Worm (Caenorhabditis elegans) whole organism, mixed stage, embryonic: Measurements from ENCODE around the gene ndub-11.

Experiments
- ceh-39 ChIP-seq: fragments of 150-350 bp; optimal IDR thresholded peaks from 2 replicates; lab custom pipeline; 2014; ENCODE audit warnings: missing biosample characterization, missing genetic modification characterization
- ham-2 ChIP-seq: fragments of 200-800 bp; sonication (Bioruptor generic); optimal IDR thresholded peaks from 2 replicates; lab custom pipeline; 2018; ENCODE audit warnings: mild to moderate bottlenecking, missing genetic modification characterization, missing compliant biosample characterization
- lin-32 ChIP-seq: fragments of 200-800 bp; sonication (Bioruptor generic); optimal IDR thresholded peaks from 2 replicates; lab custom pipeline; 2018; ENCODE audit warnings: mild to moderate bottlenecking, missing genetic modification characterization, missing compliant biosample characterization
- mab-5 ChIP-seq: fragments of 150-350 bp; optimal IDR thresholded peaks from 2 replicates; lab custom pipeline; 2014; ENCODE audit warnings: missing biosample characterization, missing genetic modification characterization
- nhr-76 ChIP-seq: sonication (generic microtip); optimal IDR thresholded peaks from 2 replicates; lab custom pipeline; 2017; ENCODE audit warnings: missing biosample characterization, missing genetic modification characterization
- snpc-4 ChIP-seq: fragments of 150-350 bp; optimal IDR thresholded peaks from 2 replicates; lab custom pipeline; 2014; ENCODE audit warnings: missing biosample characterization, missing genetic modification characterization
- unc-62 ChIP-seq: fragments of 150-350 bp; optimal IDR thresholded peaks from 2 replicates; lab custom pipeline; 2014; ENCODE audit warnings: missing biosample characterization, missing genetic modification reagents, missing genetic modification characterization

DNA sequence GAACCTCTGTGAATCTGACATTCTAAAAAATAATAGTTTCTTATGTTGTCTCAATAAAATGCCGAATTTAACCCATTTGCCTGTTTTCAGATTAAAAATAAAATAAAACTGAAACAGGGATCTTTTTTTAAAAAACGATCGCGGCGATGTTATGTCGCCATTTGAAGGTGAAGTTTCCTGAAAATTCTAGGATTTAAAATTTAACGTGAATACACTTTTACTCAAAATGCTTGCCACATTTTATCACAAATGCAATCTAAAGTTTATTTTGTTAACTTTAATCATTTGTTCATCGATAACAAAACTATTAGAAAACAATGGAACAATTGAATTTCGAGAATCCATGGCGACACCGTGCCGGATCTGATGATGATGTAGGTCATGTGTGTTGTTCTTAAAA lies 30.4 kb downstream of the ndub-11 start, which contains the start of gene Y42H9AR.2:
- TF ChIP-seq unc-62 (GFP tag; lab: Kevin White, UChicago) (no peak), ham-2 (GFP tag; lab: Kevin White, UChicago) (no peak), ceh-39 (tag; lab: Kevin White, UChicago) (no peak), snpc-4 (tag; lab: Kevin White, UChicago) (no peak), lin-32 (GFP tag; lab: Kevin White, UChicago) (no peak), mab-5 (no peak), nhr-76 (tag; lab: Kevin White, UChicago) (no peak)
